Fruit fly (Drosophila melanogaster) S2 (cell line): ENCODE results near the gene CG34273.

Source experiments
- CG8478 ChIP-seq: fragments of >200 bp; optimal IDR thresholded peaks from 2 replicates; lab custom pipeline; 2018
- CTCF ChIP-seq, 2 experiments: fragments of >200 bp; optimal IDR thresholded peaks; 2 replicates each; lab custom pipeline; 2018

- TF ChIP-seq CG8478 (lab: Kevin White, UChicago) (no peak), CTCF (optimal IDR thresholded peaks at IDR 0.05; lab: Kevin White, UChicago) (no peak)
These were observed 3.9 kb downstream of the CG34273 start, which contains the start of gene Cyp313a1 for dm6 chr3R:14520749-14521148.
